Worm (Caenorhabditis elegans): ENCODE results near the gene Y55F3C.10.

Y55F3C.10 gene

DNA sequence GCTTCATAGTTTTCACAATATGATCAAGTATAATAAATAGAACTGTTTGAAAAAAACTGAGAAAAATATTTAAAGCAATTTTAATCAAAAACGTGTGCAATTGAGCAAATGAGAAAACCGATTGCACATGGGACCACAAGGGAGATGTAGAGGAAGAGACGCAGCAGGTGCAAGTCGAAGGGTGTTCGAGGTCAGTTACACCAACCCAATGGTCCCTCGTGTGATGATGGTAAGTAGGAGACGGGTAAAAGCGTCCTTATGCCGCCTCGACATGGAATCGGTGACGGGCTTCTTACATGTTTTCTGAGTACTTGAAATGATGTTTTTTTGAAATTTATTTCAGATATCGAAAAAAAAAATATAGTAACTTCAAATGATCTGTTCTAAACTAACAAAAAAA is 8.8 kb upstream of the Y55F3C.10 start, which contains the start of gene Y55F3C.9:
Gene Y55F3C.9, minus strand, starts transcription at position 101 of the 400 bp plus-strand sequence.
- no peak for TF ChIP-seq dmd-8 (GFP tag; IDR thresholded peaks at IDR 0.05)
- no peak for TF ChIP-seq unc-130 (GFP tag; optimal IDR thresholded peaks at IDR 0.05)
- no peak for TF ChIP-seq nhr-48 (tag; optimal IDR thresholded peaks at IDR 0.05)
- no peak for TF ChIP-seq ctbp-1 (GFP tag; IDR thresholded peaks at IDR 0.05)
- no peak for TF ChIP-seq vab-7 (GFP tag; IDR thresholded peaks at IDR 0.05)
- TF ChIP-seq lim-7 (GFP tag; IDR thresholded peaks at IDR 0.05), result no peak
- TF ChIP-seq snpc-4 (tag; optimal IDR thresholded peaks at IDR 0.05), result no peak
- TF ChIP-seq sdz-12 (GFP tag; optimal IDR thresholded peaks at IDR 0.05), result no peak
- no peak for TF ChIP-seq F10B5.3 (tag; optimal IDR thresholded peaks at IDR 0.05)
- no peak for TF ChIP-seq duxl-1 (tag; optimal IDR thresholded peaks at IDR 0.05; ENCODE audit: poor library complexity)

DNA sequence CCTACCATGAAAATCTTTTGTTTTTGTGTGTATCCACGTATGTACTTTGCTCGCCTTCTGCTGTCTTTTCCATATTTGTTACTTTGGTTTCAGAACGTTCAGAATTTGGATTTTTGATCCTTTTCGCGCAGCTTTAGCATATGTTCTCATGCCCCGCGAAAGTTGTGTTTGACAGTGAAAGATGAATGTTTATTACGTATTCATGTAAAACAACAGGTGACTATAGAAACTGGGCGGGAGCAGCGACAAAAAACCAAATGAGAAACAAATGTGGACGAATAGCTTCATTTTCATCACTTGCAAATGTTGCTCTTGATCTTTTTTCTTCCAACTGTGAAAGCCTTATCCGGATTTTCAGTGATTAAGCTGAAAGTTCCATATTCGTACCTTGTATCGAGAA is 2.9 kb downstream of the Y55F3C.10 start, which contains the start of gene clec-164:
Gene clec-164, plus strand, starts transcription at position 301 of the 400 bp plus-strand sequence.
- TF ChIP-seq ZK337.2 (GFP tag; IDR thresholded peaks at IDR 0.05), result no peak
- no peak for TF ChIP-seq lin-15B (tag; optimal IDR thresholded peaks at IDR 0.05)
- TF ChIP-seq dmd-9 (GFP tag; IDR thresholded peaks at IDR 0.05), result no peak
- TF ChIP-seq lin-29 (GFP tag; IDR thresholded peaks at IDR 0.05), result no peak
- no peak for TF ChIP-seq php-3 (GFP tag; IDR thresholded peaks at IDR 0.05)
- no peak for TF ChIP-seq daf-16 (GFP tag; optimal IDR thresholded peaks at IDR 0.05)
- TF ChIP-seq daf-16 (tag; optimal IDR thresholded peaks at IDR 0.05), result no peak
- no peak for TF ChIP-seq Y105C5A.15 (GFP tag; IDR thresholded peaks at IDR 0.05)
- no peak for TF ChIP-seq fkh-10 (GFP tag; optimal IDR thresholded peaks at IDR 0.05)
- no peak for TF ChIP-seq nhr-11 (tag; optimal IDR thresholded peaks at IDR 0.05)
- no peak for TF ChIP-seq ctbp-1 (GFP tag; IDR thresholded peaks at IDR 0.05)
- no peak for TF ChIP-seq ama-1 (optimal IDR thresholded peaks at IDR 0.05)
- TF ChIP-seq nhr-25 (tag; optimal IDR thresholded peaks at IDR 0.05; ENCODE audit: borderline replicate concordance, insufficient read depth), result no peak
- TF ChIP-seq hmg-1.1 (GFP tag; IDR thresholded peaks at IDR 0.05), result no peak
- no peak for TF ChIP-seq Y5F2A.4 (GFP tag; optimal IDR thresholded peaks at IDR 0.05)
- TF ChIP-seq lsy-2 (tag; optimal IDR thresholded peaks at IDR 0.05), result no peak
- no peak for TF ChIP-seq dpl-1 (GFP tag; optimal IDR thresholded peaks at IDR 0.05)
- no peak for TF ChIP-seq daf-19 (GFP tag; conservative IDR thresholded peaks at IDR 0.05)

DNA sequence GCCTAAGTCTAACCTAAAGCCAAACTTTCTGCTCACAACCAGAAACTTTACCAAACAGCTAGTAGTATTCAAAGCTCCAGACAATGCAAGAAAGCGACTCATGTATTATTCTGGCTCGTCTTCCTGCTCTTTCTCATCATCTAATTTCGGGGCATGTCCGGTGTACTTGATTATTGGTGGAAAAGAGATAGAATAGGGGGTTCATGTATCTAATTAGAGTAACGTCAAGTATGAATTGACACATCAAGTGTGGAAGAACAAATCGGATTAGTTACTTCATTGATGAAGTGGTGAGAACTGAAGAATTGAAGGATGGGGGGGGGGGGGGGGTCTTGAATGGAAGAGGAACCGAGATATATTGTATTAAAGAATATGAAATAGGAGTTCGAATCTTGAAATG is 3.8 kb downstream of the Y55F3C.10 start:
- peak in 1 of 2 experiments; percentile 42 for TF ChIP-seq unc-62 (GFP tag; optimal IDR thresholded peaks at IDR 0.05 in 1 of 2)
- TF ChIP-seq unc-62 (tag; optimal IDR thresholded peaks at IDR 0.05), result no peak
- no peak for TF ChIP-seq hif-1 (tag; optimal IDR thresholded peaks at IDR 0.05)

DNA sequence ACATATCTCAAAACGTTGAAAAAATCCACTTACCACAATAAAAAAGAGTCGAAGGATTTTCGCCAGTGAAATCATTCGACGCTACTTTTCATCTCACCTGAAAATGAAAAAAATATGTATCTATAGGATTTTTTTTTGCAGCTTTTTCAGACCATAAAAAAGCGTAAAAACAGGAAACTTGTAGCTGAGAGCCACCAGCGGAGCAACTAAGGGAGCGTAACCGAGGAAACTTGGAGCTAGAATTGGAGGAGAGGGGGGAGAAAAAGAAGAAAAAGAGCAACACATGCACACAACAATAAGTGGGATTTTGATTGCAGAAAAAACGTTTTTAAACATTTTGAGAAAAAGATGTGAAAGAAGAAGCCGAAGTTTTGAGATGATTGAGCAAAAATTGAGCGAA is 11.6 kb downstream of the Y55F3C.10 start, which contains the start of gene cutl-26:
Gene cutl-26, minus strand, starts transcription at position 101 of the 400 bp plus-strand sequence.
- TF ChIP-seq Y75B8A.6 (GFP tag; IDR thresholded peaks at IDR 0.05), result no peak
- no peak for TF ChIP-seq ctbp-1 (GFP tag; IDR thresholded peaks at IDR 0.05)
- no peak for TF ChIP-seq nhr-77 (tag; optimal IDR thresholded peaks at IDR 0.05)
- TF ChIP-seq aha-1 (tag), result no peak
- TF ChIP-seq lsy-2 (tag; optimal IDR thresholded peaks at IDR 0.05), result no peak
- no peak for TF ChIP-seq fkh-10 (GFP tag; optimal IDR thresholded peaks at IDR 0.05)
- no peak for TF ChIP-seq nhr-11 (tag; optimal IDR thresholded peaks at IDR 0.05)
- TF ChIP-seq ztf-7 (tag; optimal IDR thresholded peaks at IDR 0.05), result no peak
- no peak for TF ChIP-seq ZK337.2 (GFP tag; IDR thresholded peaks at IDR 0.05)

DNA sequence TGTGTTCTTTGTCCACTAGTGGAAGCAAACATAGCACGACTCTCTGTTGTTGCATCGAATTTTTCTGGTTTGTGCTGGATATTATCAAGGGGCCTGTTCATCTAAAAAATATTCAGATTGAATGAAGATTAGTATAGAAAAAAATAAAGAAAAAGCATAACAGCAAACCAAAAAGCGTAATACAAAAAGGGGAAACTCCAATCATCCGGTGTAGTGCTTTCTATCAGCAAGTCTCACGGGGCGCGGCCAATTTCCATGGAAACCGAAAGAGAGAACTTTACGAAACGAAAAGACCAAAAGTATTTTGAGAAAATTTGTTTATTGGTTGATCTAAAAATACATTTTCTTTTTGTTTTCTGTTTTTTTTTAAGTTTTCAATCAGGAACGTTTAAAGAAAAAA is 20.9 kb downstream of the Y55F3C.10 start, which contains the start of gene Y55F3C.17:
Gene Y55F3C.17, minus strand, starts transcription at position 101 of the 400 bp plus-strand sequence.
- TF ChIP-seq aha-1 (tag), result peak; percentile 5
- no peak for TF ChIP-seq daf-16 (GFP tag; optimal IDR thresholded peaks at IDR 0.05)
- TF ChIP-seq daf-16 (tag; optimal IDR thresholded peaks at IDR 0.05), result no peak

All from whole organism, L4 larva.